Worm (Caenorhabditis elegans) whole organism, L4 larva: ENCODE data around the gene rpl-16.

Source experiments
- F10B5.3 ChIP-seq: sonication (generic microtip); optimal IDR thresholded peaks from 2 replicates; lab custom pipeline; 2016; ENCODE audit warnings: mild to moderate bottlenecking, missing genetic modification characterization, missing compliant biosample characterization
- F37D6.2 ChIP-seq: sonication (generic microtip); optimal IDR thresholded peaks from 2 replicates; lab custom pipeline; 2016; ENCODE audit warnings: mild to moderate bottlenecking, missing genetic modification characterization, missing compliant biosample characterization
- F49E8.2 ChIP-seq: sonication (generic microtip); optimal IDR thresholded peaks from 2 replicates; lab custom pipeline; 2016; ENCODE audit warnings: missing compliant biosample characterization, mild to moderate bottlenecking, missing genetic modification characterization, borderline replicate concordance
- R02D3.7 ChIP-seq: fragments of 150-350 bp; sonication (generic microtip); optimal IDR thresholded peaks from 3 replicates; lab custom pipeline; 2014; ENCODE audit warnings: missing biosample characterization, missing genetic modification characterization
- T20F7.1 ChIP-seq: fragments of 200-800 bp; sonication (Bioruptor generic); optimal IDR thresholded peaks from 2 replicates; lab custom pipeline; 2018; ENCODE audit warnings: mild to moderate bottlenecking, missing genetic modification characterization, missing compliant biosample characterization
- ZK546.5 ChIP-seq, 2 experiments: sonication (generic microtip); optimal IDR thresholded peaks; 2 replicates each; lab custom pipeline; 2017; ENCODE audit warnings: missing biosample characterization in 2 of 2, missing genetic modification characterization in 2 of 2
- aha-1 ChIP-seq: fragments of 150-350 bp; peaks from one replicate; lab custom pipeline; 2014; ENCODE audit warnings: missing biosample characterization, missing genetic modification characterization
- arid-1 ChIP-seq: fragments of 200-800 bp; sonication (Bioruptor generic); conservative IDR thresholded peaks from 2 replicates; pipeline ENCODE4 v1.3.6; 2022; ENCODE audit warnings: missing genetic modification reagents, missing genetic modification characterization, missing compliant biosample characterization
- ceh-28 ChIP-seq: fragments of 150-350 bp; optimal IDR thresholded peaks from 2 replicates; lab custom pipeline; 2014; ENCODE audit warnings: missing biosample characterization, missing genetic modification reagents, missing genetic modification characterization
- ceh-32 ChIP-seq: sonication (generic microtip); optimal IDR thresholded peaks from 2 replicates; lab custom pipeline; 2016; ENCODE audit warnings: mild to moderate bottlenecking, missing genetic modification characterization, missing compliant biosample characterization; ENCODE audit not compliant: poor library complexity
- daf-16 ChIP-seq, 3 experiments: sonication (generic microtip); optimal IDR thresholded peaks; 2 replicates each; lab custom pipeline; 2016 to 2017; ENCODE audit warnings: missing genetic modification characterization in 3 of 3, missing genetic modification reagents in 3 of 3, mild to moderate bottlenecking in 2 of 3, missing compliant biosample characterization in 2 of 3, missing biosample characterization in 1 of 3, moderate library complexity in 1 of 3
- daf-19 ChIP-seq: fragments of 200-800 bp; sonication (Bioruptor generic); conservative IDR thresholded peaks from 2 replicates; pipeline ENCODE4 v1.3.6; 2022; ENCODE audit warnings: missing genetic modification characterization, missing compliant biosample characterization
- daf-8 ChIP-seq: fragments of 200-800 bp; sonication (Bioruptor generic); IDR thresholded peaks from 2 replicates; pipeline ENCODE4 v1.3.6; 2022; ENCODE audit warnings: missing genetic modification characterization, missing compliant biosample characterization
- dmd-6 ChIP-seq: fragments of 200-800 bp; sonication (Bioruptor generic); IDR thresholded peaks from 2 replicates; pipeline ENCODE4 v1.3.6; 2022; ENCODE audit warnings: missing genetic modification reagents, missing genetic modification characterization, missing compliant biosample characterization
- dmd-8 ChIP-seq: fragments of 200-800 bp; sonication (Bioruptor generic); IDR thresholded peaks from 2 replicates; pipeline ENCODE4 v1.3.6; 2022; ENCODE audit warnings: missing genetic modification characterization, missing compliant biosample characterization
- dve-1 ChIP-seq: sonication (generic microtip); optimal IDR thresholded peaks from 2 replicates; lab custom pipeline; 2017; ENCODE audit warnings: antibody characterized with exemption, mild to moderate bottlenecking, missing genetic modification characterization, missing compliant biosample characterization; ENCODE audit not compliant: insufficient read depth
- fos-1 ChIP-seq: fragments of 150-350 bp; optimal IDR thresholded peaks from 2 replicates; lab custom pipeline; 2014; ENCODE audit warnings: missing biosample characterization, missing genetic modification characterization
- hlh-11 ChIP-seq: fragments of 200-800 bp; sonication (Bioruptor generic); optimal IDR thresholded peaks from 2 replicates; lab custom pipeline; 2018; ENCODE audit warnings: mild to moderate bottlenecking, missing genetic modification characterization, missing compliant biosample characterization
- hmg-1.1 ChIP-seq: fragments of 200-800 bp; sonication (Bioruptor generic); IDR thresholded peaks from 2 replicates; pipeline ENCODE4 v1.3.6; 2022; ENCODE audit warnings: missing genetic modification reagents, missing genetic modification characterization, missing compliant biosample characterization
- lin-1 ChIP-seq: fragments of 200-800 bp; sonication (Bioruptor generic); IDR thresholded peaks from 2 replicates; pipeline ENCODE4 v1.3.6; 2022; ENCODE audit warnings: missing genetic modification reagents, missing genetic modification characterization, missing compliant biosample characterization
- lin-13 ChIP-seq: fragments of 150-350 bp; optimal IDR thresholded peaks from 2 replicates; lab custom pipeline; 2014; ENCODE audit warnings: missing biosample characterization, missing genetic modification reagents, missing genetic modification characterization
- lin-39 ChIP-seq: fragments of 150-350 bp; optimal IDR thresholded peaks from 2 replicates; lab custom pipeline; 2014; ENCODE audit warnings: missing biosample characterization, missing genetic modification reagents, missing genetic modification characterization
- madf-5 ChIP-seq, 2 experiments: fragments of 200-800 bp; sonication (Bioruptor generic); IDR thresholded peaks; 2 replicates each; pipeline ENCODE4 v1.3.6; 2022; ENCODE audit warnings: missing compliant biosample characterization in 2 of 2, missing genetic modification characterization in 2 of 2
- mdl-1 ChIP-seq, 2 experiments: fragments of 150-350 bp in 1 of 2; sonication (generic microtip) in 1 of 2; optimal IDR thresholded peaks; 2 replicates each; lab custom pipeline; 2014 to 2017; ENCODE audit warnings: missing biosample characterization in 2 of 2, missing genetic modification characterization in 2 of 2
- mep-1 ChIP-seq: fragments of 150-350 bp; sonication (generic microtip); optimal IDR thresholded peaks from 3 replicates; lab custom pipeline; 2014; ENCODE audit warnings: missing biosample characterization, missing genetic modification characterization
- nhr-11 ChIP-seq: fragments of 150-350 bp; optimal IDR thresholded peaks from 2 replicates; lab custom pipeline; 2014; ENCODE audit warnings: missing biosample characterization, missing genetic modification characterization
- nhr-111 ChIP-seq: fragments of 200-800 bp; sonication (Bioruptor generic); optimal IDR thresholded peaks from 2 replicates; lab custom pipeline; 2018; ENCODE audit warnings: mild to moderate bottlenecking, missing genetic modification characterization, missing compliant biosample characterization
- nhr-25 ChIP-seq: sonication (generic microtip); optimal IDR thresholded peaks from 2 replicates; lab custom pipeline; 2017; ENCODE audit warnings: missing genetic modification characterization, mild to moderate bottlenecking, missing compliant biosample characterization, antibody characterized with exemption, moderate library complexity, borderline replicate concordance; ENCODE audit not compliant: insufficient read depth
- nhr-28 ChIP-seq: fragments of 150-350 bp; optimal IDR thresholded peaks from 2 replicates; lab custom pipeline; 2014; ENCODE audit warnings: missing biosample characterization, missing genetic modification characterization
- nhr-48 ChIP-seq: sonication (generic microtip); optimal IDR thresholded peaks from 2 replicates; lab custom pipeline; 2016; ENCODE audit warnings: mild to moderate bottlenecking, missing genetic modification characterization, missing compliant biosample characterization
- nhr-77 ChIP-seq: fragments of 150-350 bp; optimal IDR thresholded peaks from 2 replicates; lab custom pipeline; 2014; ENCODE audit warnings: missing biosample characterization, missing genetic modification characterization
- php-3 ChIP-seq: fragments of 200-800 bp; sonication (Bioruptor generic); IDR thresholded peaks from 2 replicates; pipeline ENCODE4 v1.3.6; 2022; ENCODE audit warnings: missing genetic modification reagents, missing genetic modification characterization, missing compliant biosample characterization
- pqm-1 ChIP-seq: sonication (generic microtip); optimal IDR thresholded peaks from 2 replicates; lab custom pipeline; 2017; ENCODE audit warnings: missing biosample characterization, missing genetic modification characterization
- rbr-2 ChIP-seq: sonication (generic microtip); optimal IDR thresholded peaks from 2 replicates; lab custom pipeline; 2016; ENCODE audit warnings: missing genotype, missing genetic modification characterization, missing compliant biosample characterization
- snpc-4 ChIP-seq: fragments of 150-350 bp; optimal IDR thresholded peaks from 2 replicates; lab custom pipeline; 2014; ENCODE audit warnings: missing biosample characterization, missing genetic modification characterization
- spr-3 ChIP-seq: fragments of 200-800 bp; sonication (Bioruptor generic); optimal IDR thresholded peaks from 2 replicates; lab custom pipeline; 2018; ENCODE audit warnings: mild to moderate bottlenecking, missing genetic modification characterization, missing compliant biosample characterization
- tag-97 ChIP-seq: fragments of 200-800 bp; sonication (Bioruptor generic); IDR thresholded peaks from 2 replicates; pipeline ENCODE4 v1.3.6; 2022; ENCODE audit warnings: missing genetic modification characterization, missing compliant biosample characterization
- unc-62 ChIP-seq, 3 experiments: fragments of 150-350 bp in 1 of 3; sonication (generic microtip); optimal IDR thresholded peaks in 2 of 3; peaks in 1 of 3; 1 replicate in 1 of 3; 2 replicates in 2 of 3; lab custom pipeline; 2014 to 2017; ENCODE audit warnings: missing biosample characterization in 3 of 3, missing genetic modification characterization in 3 of 3, missing genetic modification reagents in 3 of 3, missing genotype in 1 of 3
- zfp-3 ChIP-seq: fragments of 200-800 bp; sonication (Bioruptor generic); conservative IDR thresholded peaks from 2 replicates; pipeline ENCODE4 v1.3.6; 2022; ENCODE audit warnings: missing genetic modification reagents, missing genetic modification characterization, missing compliant biosample characterization

Gene rpl-16

ce11 chrIII:3529744-3530208 is 26.4 kb upstream of the rpl-16 start, which contains the start of gene pitp-1:
pitp-1 (minus strand) TSS chrIII:3529794.
- TF ChIP-seq spr-3, result no peak
- TF ChIP-seq ceh-32 (tag; lab: Kevin White, UChicago), result no peak
- peak; percentile 41 for TF ChIP-seq pqm-1 (tag; lab: Kevin White, UChicago)
- no peak for TF ChIP-seq nhr-25 (tag; lab: Kevin White, UChicago)
- peak; percentile 44 for TF ChIP-seq hlh-11 (tag; lab: Kevin White, UChicago)
- no peak for TF ChIP-seq nhr-11 (tag; lab: Kevin White, UChicago)
- no peak for TF ChIP-seq F49E8.2 (tag; lab: Kevin White, UChicago)
- no peak for TF ChIP-seq daf-16 (GFP tag; optimal IDR thresholded peaks at IDR 0.05; lab: Kevin White, UChicago)
- peak; percentile 43 for TF ChIP-seq daf-16 (tag; optimal IDR thresholded peaks at IDR 0.05; lab: Kevin White, UChicago)
- TF ChIP-seq nhr-28 (tag; lab: Kevin White, UChicago), result peak; percentile 49
- peak; percentile 78 for TF ChIP-seq nhr-48 (tag; lab: Kevin White, UChicago)
- 0 out of 2 replicates have a peak, but pooled peaks have one; percentile 10 for TF ChIP-seq php-3
- no peak for TF ChIP-seq lin-39
- TF ChIP-seq daf-19 (GFP tag; lab: Robert Waterston, UW), result no peak
- TF ChIP-seq mep-1, result peak; percentile 8
- TF ChIP-seq lin-13 (GFP tag; lab: Kevin White, UChicago), result no peak
- no peak for TF ChIP-seq ceh-28
- TF ChIP-seq mdl-1 (tag; optimal IDR thresholded peaks at IDR 0.05; lab: Kevin White, UChicago), result no peak
- TF ChIP-seq zfp-3 (GFP tag; lab: Robert Waterston, UW), result no peak
- peak; percentile 3 for TF ChIP-seq aha-1 (tag; lab: Kevin White, UChicago)
- peak; percentile 93 for TF ChIP-seq dmd-6 (GFP tag; lab: Robert Waterston, UW)
- TF ChIP-seq hmg-1.1 (GFP tag; lab: Robert Waterston, UW), result no peak
- TF ChIP-seq dve-1 (tag; lab: Kevin White, UChicago), result peak; percentile 57
- TF ChIP-seq nhr-77 (tag; lab: Kevin White, UChicago), result peak; percentile 10
- TF ChIP-seq fos-1 (tag; lab: Kevin White, UChicago), result no peak
- no peak for TF ChIP-seq arid-1
- TF ChIP-seq, all 104 proteins: peak for 11

DNA sequence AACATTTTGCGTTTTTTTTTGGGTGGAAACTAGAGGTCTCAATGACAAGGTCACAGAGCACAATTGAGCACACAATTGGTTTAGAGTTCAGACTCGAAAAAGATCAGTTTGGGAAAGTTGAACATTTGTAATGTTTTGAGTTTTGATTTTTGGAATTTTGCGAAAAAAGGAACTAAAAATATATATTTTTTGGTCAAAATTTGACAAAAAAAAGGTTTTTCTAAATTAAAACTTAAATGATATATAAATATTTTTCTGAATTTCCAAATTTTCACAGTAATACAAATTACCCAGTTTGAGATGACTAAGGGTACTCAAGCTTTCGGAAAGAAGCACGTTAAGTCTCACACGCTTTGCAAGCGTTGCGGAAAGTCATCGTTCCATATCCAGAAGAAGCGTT is 24.9 kb upstream of the rpl-16 start, which contains the start of gene rpl-37:
TSS of gene rpl-37 (plus strand) at position 301 of the 400 bp plus-strand sequence.
- TF ChIP-seq nhr-111 (GFP tag; lab: Kevin White, UChicago) (no peak), snpc-4 (tag; lab: Kevin White, UChicago) (no peak), T20F7.1 (GFP tag; lab: Kevin White, UChicago) (no peak), R02D3.7 (tag; lab: Kevin White, UChicago) (no peak), dmd-8 (GFP tag; lab: Robert Waterston, UW) (no peak), rbr-2 (tag; lab: Kevin White, UChicago) (no peak), F10B5.3 (tag; lab: Kevin White, UChicago) (no peak), F37D6.2 (tag; lab: Kevin White, UChicago) (no peak), tag-97 (no peak), lin-1 (GFP tag; lab: Robert Waterston, UW) (no peak), nhr-48 (tag; lab: Kevin White, UChicago) (no peak), ZK546.5 (tag; optimal IDR thresholded peaks at IDR 0.05; lab: Kevin White, UChicago) (no peak)

DNA sequence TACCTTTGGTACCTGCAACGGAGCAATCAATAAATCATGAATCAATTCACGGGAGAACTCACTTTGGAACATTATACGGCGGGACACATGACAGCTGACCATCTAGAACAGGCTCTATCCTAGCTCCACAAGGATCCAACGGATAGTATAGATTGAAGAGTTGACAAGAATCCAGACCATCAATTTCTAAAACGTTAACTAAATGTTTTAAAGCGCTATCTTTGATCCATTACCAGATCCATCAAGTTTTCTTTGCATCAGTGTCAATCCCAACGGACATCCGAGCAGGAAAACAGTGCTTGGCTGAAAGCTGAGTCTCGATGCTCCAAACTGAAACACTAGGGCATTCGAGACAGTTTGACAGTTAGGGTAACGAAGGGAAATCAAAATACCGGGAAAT is 20.0 kb upstream of the rpl-16 start:
- TF ChIP-seq unc-62 (GFP tag; optimal IDR thresholded peaks at IDR 0.05 in 1 of 2; lab: Kevin White, UChicago) (peak in 1 of 2 experiments; percentile 97), unc-62 (tag; optimal IDR thresholded peaks at IDR 0.05; lab: Kevin White, UChicago) (no peak), daf-8 (GFP tag; lab: Robert Waterston, UW) (no peak), madf-5 (GFP tag; IDR thresholded peaks at IDR 0.05; lab: Robert Waterston, UW) (no peak), F37D6.2 (tag; lab: Kevin White, UChicago) (no peak)
